Fruit fly (Drosophila melanogaster): ENCODE results near the gene CG13994.
A peak's percentile ranks its signal among the peaks of the same experiment; 100 is the strongest.

CG13994 gene

dm6 chr2L:6037830-6038229, 25.0 kb upstream of the CG13994 start, which contains the start of the genes CG9117 and CG31643 (continued):
- TF ChIP-seq chif (GFP tag; optimal IDR thresholded peaks at IDR 0.05) (peak in 1 of 2 experiments; percentile 31), CG10321 (GFP tag; IDR thresholded peaks at IDR 0.05) (no peak), crp (GFP tag; optimal IDR thresholded peaks at IDR 0.05) (peak; percentile 98 to 100), tgo (GFP tag; IDR thresholded peaks at IDR 0.05) (peak; percentile 43; the same call in 2 of the 3 replicates), Gsc (GFP tag; IDR thresholded peaks at IDR 0.05) (no peak), CG12744 (GFP tag; optimal IDR thresholded peaks at IDR 0.05) (peak; percentile 53), Atf-2 (GFP tag; optimal IDR thresholded peaks at IDR 0.05) (peak; percentile 2), CG18599 (GFP tag; optimal IDR thresholded peaks at IDR 0.05) (no peak), slbo (GFP tag; IDR thresholded peaks at IDR 0.05) (no peak; the same call in 1 of the 2 replicates), Sox102F (GFP tag; optimal IDR thresholded peaks at IDR 0.05) (no peak), CHES-1-like (GFP tag; optimal IDR thresholded peaks at IDR 0.05) (peak; percentile 70), NFAT (GFP tag; IDR thresholded peaks at IDR 0.05) (no peak), dan (GFP tag; IDR thresholded peaks at IDR 0.05) (no peak), z (GFP tag; IDR thresholded peaks at IDR 0.05) (no peak), CG13296 (GFP tag; optimal IDR thresholded peaks at IDR 0.05) (no peak), her (GFP tag; optimal IDR thresholded peaks at IDR 0.05) (no peak), Nf-YA (GFP tag; IDR thresholded peaks at IDR 0.05) (no peak), mld (GFP tag; IDR thresholded peaks at IDR 0.05; ENCODE audit: partially characterized antibody) (no peak), fd102C (GFP tag; optimal IDR thresholded peaks at IDR 0.05) (no peak), sqz (GFP tag; optimal IDR thresholded peaks at IDR 0.05) (no peak), lola (GFP tag; optimal IDR thresholded peaks at IDR 0.05) (peak in 1 of 3 experiments; percentile 45), CG2712 (tag; optimal IDR thresholded peaks at IDR 0.05) (peak; percentile 57), zf30C (GFP tag; optimal IDR thresholded peaks at IDR 0.05) (no peak), Hand (GFP tag; optimal IDR thresholded peaks at IDR 0.05) (no peak), bigmax (GFP tag; optimal IDR thresholded peaks at IDR 0.05) (no peak), CG18476 (GFP tag; optimal IDR thresholded peaks at IDR 0.05) (peak; percentile 30), abd-A (tag; optimal IDR thresholded peaks at IDR 0.05) (no peak), CG4360 (GFP tag; IDR thresholded peaks at IDR 0.05) (no peak), slou (GFP tag; optimal IDR thresholded peaks at IDR 0.05) (no peak), CG15696 (tag; optimal IDR thresholded peaks at IDR 0.05) (peak; percentile 32), Fer2 (tag; optimal IDR thresholded peaks at IDR 0.05) (peak; percentile 28), yki (optimal IDR thresholded peaks at IDR 0.05) (no peak), br (optimal IDR thresholded peaks at IDR 0.05) (no peak), CG1529 (GFP tag; optimal IDR thresholded peaks at IDR 0.05) (no peak), CG30403 (GFP tag; optimal IDR thresholded peaks at IDR 0.05) (peak; percentile 70), pho (GFP tag; optimal IDR thresholded peaks at IDR 0.05) (peak; percentile 47), aop (GFP tag; IDR thresholded peaks at IDR 0.05) (no peak), CG7839 (tag; optimal IDR thresholded peaks at IDR 0.05) (no peak), CG14710 (tag; optimal IDR thresholded peaks at IDR 0.05) (peak; percentile 88), Abd-B (GFP tag; optimal IDR thresholded peaks at IDR 0.05) (no peak), Chrac-16 (GFP tag; optimal IDR thresholded peaks at IDR 0.05) (peak; percentile 31), tio (GFP tag; optimal IDR thresholded peaks at IDR 0.05) (no peak), HLHmδ (GFP tag; optimal IDR thresholded peaks at IDR 0.05) (no peak), CG18619 (GFP tag; optimal IDR thresholded peaks at IDR 0.05) (no peak), amos (GFP tag; IDR thresholded peaks at IDR 0.05; ENCODE audit: partially characterized antibody) (no peak), CG8944 (GFP tag; optimal IDR thresholded peaks at IDR 0.05) (peak; percentile 54), sc (optimal IDR thresholded peaks at IDR 0.05) (no peak), sc (GFP tag; optimal IDR thresholded peaks at IDR 0.05) (no peak), Dref (GFP tag; IDR thresholded peaks at IDR 0.05) (no peak), Dek (tag; optimal IDR thresholded peaks at IDR 0.05) (peak; percentile 10), CG31224 (GFP tag; IDR thresholded peaks at IDR 0.05) (no peak), salm (tag; optimal IDR thresholded peaks at IDR 0.05) (no peak)

All from whole organism, embryonic.